Worm (Caenorhabditis elegans): ENCODE data around the gene F22D3.4.

DNA sequence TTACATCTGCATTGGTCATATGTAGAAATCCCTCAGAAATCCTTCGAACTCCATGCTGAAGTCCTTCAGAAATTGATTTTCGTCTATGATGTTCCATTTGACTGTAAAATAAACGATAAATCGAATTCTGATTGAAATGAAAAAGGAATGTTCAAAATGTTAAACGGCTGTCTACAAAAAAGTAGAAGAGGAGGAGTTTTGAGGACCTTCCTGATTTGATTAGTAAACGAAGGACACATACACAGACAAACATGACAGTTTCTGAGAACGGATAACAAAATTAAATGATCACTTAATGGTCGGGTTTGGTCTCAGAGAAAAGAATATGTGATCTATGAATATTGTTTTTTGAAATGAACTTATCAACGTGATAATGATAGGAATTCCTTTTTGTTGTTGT, 50.4 kb downstream of the F22D3.4 start, which contains the start of gene slc-36.5:
- TF ChIP-seq cog-1 (tag; optimal IDR thresholded peaks at IDR 0.05) (no peak), T22C8.4 (GFP tag; IDR thresholded peaks at IDR 0.05) (no peak)
